Fruit fly (Drosophila melanogaster) whole organism, embryonic: ENCODE results near the gene CG14866.

Experiments
- CG12769 ChIP-seq: fragments of 200-800 bp; sonication (Bioruptor generic); optimal IDR thresholded peaks from 2 replicates; lab custom pipeline; 2019; ENCODE audit warnings: missing biosample characterization, mild to moderate bottlenecking, missing genetic modification characterization, moderate library complexity
- CG13775 ChIP-seq: fragments of 200-800 bp; sonication (Bioruptor generic); optimal IDR thresholded peaks from 3 replicates; lab custom pipeline; 2017; ENCODE audit warnings: missing biosample characterization, mild to moderate bottlenecking, missing genetic modification characterization
- CG3281 ChIP-seq: fragments of 200-800 bp; sonication (Bioruptor generic); optimal IDR thresholded peaks from 3 replicates; lab custom pipeline; 2017; ENCODE audit warnings: missing biosample characterization, mild to moderate bottlenecking, missing genetic modification characterization
- CG4328 ChIP-seq: fragments of 200-800 bp; sonication (Bioruptor generic); optimal IDR thresholded peaks from 3 replicates; lab custom pipeline; 2017; ENCODE audit warnings: missing biosample characterization, missing genetic modification reagents, missing genetic modification characterization
- CG4360 ChIP-seq: fragments of 200-800 bp; sonication (Bioruptor generic); IDR thresholded peaks from 2 replicates; pipeline ENCODE4 v1.3.6; 2022; ENCODE audit warnings: missing biosample characterization, missing genetic modification characterization
- CG8944 ChIP-seq: fragments of 200-800 bp; sonication (Bioruptor generic); optimal IDR thresholded peaks from 3 replicates; lab custom pipeline; 2016; ENCODE audit warnings: missing biosample characterization, missing genetic modification characterization
- CG9437 ChIP-seq: fragments of 200-800 bp; sonication (Bioruptor generic); optimal IDR thresholded peaks from 2 replicates; lab custom pipeline; 2018; ENCODE audit warnings: missing biosample characterization, mild to moderate bottlenecking, missing genetic modification characterization
- Fer1 ChIP-seq: fragments of 200-800 bp; sonication (Bioruptor generic); optimal IDR thresholded peaks from 2 replicates; lab custom pipeline; 2017; ENCODE audit warnings: missing biosample characterization, mild to moderate bottlenecking, missing genetic modification characterization
- Med ChIP-seq: fragments of 200-800 bp; sonication (Bioruptor generic); peaks from one replicate; lab custom pipeline; 2016; ENCODE audit warnings: missing biosample characterization, missing genetic modification characterization, mild to moderate bottlenecking, inconsistent platforms, moderate library complexity
- NC2α ChIP-seq: fragments of 200-800 bp; sonication (Bioruptor generic); optimal IDR thresholded peaks from 2 replicates; lab custom pipeline; 2016; ENCODE audit warnings: missing biosample characterization, missing genetic modification characterization
- dan ChIP-seq: fragments of 200-800 bp; sonication (Bioruptor generic); IDR thresholded peaks from 2 replicates; pipeline ENCODE4 v1.3.6; 2022; ENCODE audit warnings: missing biosample characterization, missing genetic modification characterization
- ind ChIP-seq: fragments of 200-800 bp; sonication (Bioruptor generic); optimal IDR thresholded peaks from 3 replicates; lab custom pipeline; 2016; ENCODE audit warnings: missing biosample characterization, missing genetic modification characterization
- sim ChIP-seq: fragments of 200-800 bp; sonication (Bioruptor generic); IDR thresholded peaks from 2 replicates; pipeline ENCODE4 v1.3.6; 2022; ENCODE audit warnings: missing biosample characterization, missing genetic modification characterization

dm6 chr3R:15268856-15269255 lies 47.4 kb upstream of the CG14866 start:
- TF ChIP-seq dan (no peak), CG3281 (GFP tag; lab: Kevin White, UChicago) (no peak), CG13775 (GFP tag; lab: Kevin White, UChicago) (no peak), CG4360 (GFP tag; lab: Robert Waterston, UW) (no peak), Med (no peak), Fer1 (no peak), CG9437 (GFP tag; lab: Kevin White, UChicago) (no peak), CG4328 (no peak), sim (GFP tag; lab: Robert Waterston, UW) (no peak), NC2α (GFP tag; lab: Kevin White, UChicago) (no peak), CG8944 (GFP tag; lab: Kevin White, UChicago) (no peak), ind (GFP tag; lab: Kevin White, UChicago) (no peak), CG12769 (tag; lab: Kevin White, UChicago) (no peak)
